Fruit fly (Drosophila melanogaster): ENCODE data around the gene Pop4.

- TF ChIP-seq EcR (GFP tag; optimal IDR thresholded peaks at IDR 0.05): no peak
- no peak for TF ChIP-seq usp (GFP tag; optimal IDR thresholded peaks at IDR 0.05)
- TF ChIP-seq psq (optimal IDR thresholded peaks at IDR 0.05): no peak
- TF ChIP-seq pan (optimal IDR thresholded peaks at IDR 0.05): no peak
- no peak for TF ChIP-seq CG8478 (optimal IDR thresholded peaks at IDR 0.05)
These were observed 11.2 kb downstream of the Pop4 start for dm6 chr3L:7967203-7967602.
